Worm (Caenorhabditis elegans) whole organism, L4 larva: ENCODE measurements around the gene spp-30.

Experiments
- D1046.2 ChIP-seq: fragments of 200-800 bp; sonication (Bioruptor generic); IDR thresholded peaks from 2 replicates; pipeline ENCODE4 v1.3.6; 2022; ENCODE audit warnings: missing genetic modification characterization, missing compliant biosample characterization
- F37D6.2 ChIP-seq: sonication (generic microtip); optimal IDR thresholded peaks from 2 replicates; lab custom pipeline; 2016; ENCODE audit warnings: mild to moderate bottlenecking, missing genetic modification characterization, missing compliant biosample characterization
- F44E2.7 ChIP-seq: fragments of 200-800 bp; sonication (Bioruptor generic); IDR thresholded peaks from 2 replicates; pipeline ENCODE4 v2.1.2; 2022; ENCODE audit warnings: missing genetic modification characterization, missing compliant biosample characterization
- T20F7.1 ChIP-seq: fragments of 200-800 bp; sonication (Bioruptor generic); optimal IDR thresholded peaks from 2 replicates; lab custom pipeline; 2018; ENCODE audit warnings: mild to moderate bottlenecking, missing genetic modification characterization, missing compliant biosample characterization
- Y105C5A.15 ChIP-seq: fragments of 200-800 bp; sonication (Bioruptor generic); IDR thresholded peaks from 2 replicates; pipeline ENCODE4 v1.3.6; 2022; ENCODE audit warnings: missing genetic modification characterization, missing compliant biosample characterization
- Y5F2A.4 ChIP-seq: fragments of 200-800 bp; sonication (Bioruptor generic); optimal IDR thresholded peaks from 2 replicates; lab custom pipeline; 2018; ENCODE audit warnings: mild to moderate bottlenecking, missing genetic modification characterization, missing compliant biosample characterization
- Y75B8A.6 ChIP-seq: fragments of 200-800 bp; sonication (Bioruptor generic); IDR thresholded peaks from 2 replicates; pipeline ENCODE4 v1.3.6; 2022; ENCODE audit warnings: missing genetic modification reagents, missing genetic modification characterization, missing compliant biosample characterization
- aha-1 ChIP-seq: fragments of 150-350 bp; peaks from one replicate; lab custom pipeline; 2014; ENCODE audit warnings: missing biosample characterization, missing genetic modification characterization
- ama-1 ChIP-seq: fragments of 150-350 bp; optimal IDR thresholded peaks from 2 replicates; lab custom pipeline; 2014; ENCODE audit warnings: inconsistent platforms, mixed read lengths
- arid-1 ChIP-seq: fragments of 200-800 bp; sonication (Bioruptor generic); conservative IDR thresholded peaks from 2 replicates; pipeline ENCODE4 v1.3.6; 2022; ENCODE audit warnings: missing genetic modification reagents, missing genetic modification characterization, missing compliant biosample characterization
- ceh-32 ChIP-seq: sonication (generic microtip); optimal IDR thresholded peaks from 2 replicates; lab custom pipeline; 2016; ENCODE audit warnings: mild to moderate bottlenecking, missing genetic modification characterization, missing compliant biosample characterization; ENCODE audit not compliant: poor library complexity
- ceh-44 ChIP-seq: fragments of 200-800 bp; sonication (Bioruptor generic); IDR thresholded peaks from 2 replicates; pipeline ENCODE4 v1.3.6; 2022; ENCODE audit warnings: missing genetic modification reagents, missing genetic modification characterization, missing compliant biosample characterization
- ces-1 ChIP-seq: fragments of 150-350 bp; sonication (generic microtip); optimal IDR thresholded peaks from 4 replicates; lab custom pipeline; 2014; ENCODE audit warnings: missing biosample characterization, missing genetic modification reagents, missing genetic modification characterization
- daf-19 ChIP-seq: fragments of 200-800 bp; sonication (Bioruptor generic); conservative IDR thresholded peaks from 2 replicates; pipeline ENCODE4 v1.3.6; 2022; ENCODE audit warnings: missing genetic modification characterization, missing compliant biosample characterization
- dpl-1 ChIP-seq: fragments of 150-350 bp; optimal IDR thresholded peaks from 2 replicates; lab custom pipeline; 2014; ENCODE audit warnings: missing biosample characterization, missing genetic modification reagents, missing genetic modification characterization
- duxl-1 ChIP-seq: sonication (generic microtip); optimal IDR thresholded peaks from 2 replicates; lab custom pipeline; 2016; ENCODE audit warnings: mild to moderate bottlenecking, missing genetic modification characterization, moderate library complexity, missing compliant biosample characterization; ENCODE audit not compliant: poor library complexity
- egl-43 ChIP-seq: fragments of 200-800 bp; sonication (Bioruptor generic); IDR thresholded peaks from 2 replicates; pipeline ENCODE4 v1.3.6; 2022; ENCODE audit warnings: missing genetic modification reagents, missing genetic modification characterization, missing compliant biosample characterization
- fkh-10 ChIP-seq: fragments of 150-350 bp; optimal IDR thresholded peaks from 2 replicates; lab custom pipeline; 2014; ENCODE audit warnings: missing biosample characterization, missing genetic modification reagents, missing genetic modification characterization
- fos-1 ChIP-seq: fragments of 150-350 bp; optimal IDR thresholded peaks from 2 replicates; lab custom pipeline; 2014; ENCODE audit warnings: missing biosample characterization, missing genetic modification characterization
- hif-1 ChIP-seq, 2 experiments: sonication (generic microtip); optimal IDR thresholded peaks; 2 replicates each; lab custom pipeline; 2016 to 2017; ENCODE audit warnings: missing compliant biosample characterization in 2 of 2, missing genetic modification characterization in 2 of 2, missing genetic modification reagents in 2 of 2, missing genotype in 2 of 2, mild to moderate bottlenecking in 1 of 2
- hlh-11 ChIP-seq: fragments of 200-800 bp; sonication (Bioruptor generic); optimal IDR thresholded peaks from 2 replicates; lab custom pipeline; 2018; ENCODE audit warnings: mild to moderate bottlenecking, missing genetic modification characterization, missing compliant biosample characterization
- hmg-1.1 ChIP-seq: fragments of 200-800 bp; sonication (Bioruptor generic); IDR thresholded peaks from 2 replicates; pipeline ENCODE4 v1.3.6; 2022; ENCODE audit warnings: missing genetic modification reagents, missing genetic modification characterization, missing compliant biosample characterization
- lin-1 ChIP-seq: fragments of 200-800 bp; sonication (Bioruptor generic); IDR thresholded peaks from 2 replicates; pipeline ENCODE4 v1.3.6; 2022; ENCODE audit warnings: missing genetic modification reagents, missing genetic modification characterization, missing compliant biosample characterization
- madf-9 ChIP-seq: fragments of 200-800 bp; sonication (Bioruptor generic); conservative IDR thresholded peaks from 2 replicates; pipeline ENCODE4 v1.3.6; 2022; ENCODE audit warnings: missing genetic modification reagents, missing genetic modification characterization, missing compliant biosample characterization
- mdt-29 ChIP-seq: fragments of 200-800 bp; sonication (Bioruptor generic); IDR thresholded peaks from 2 replicates; pipeline ENCODE4 v1.3.6; 2022; ENCODE audit warnings: missing genetic modification reagents, missing genetic modification characterization, missing compliant biosample characterization
- mep-1 ChIP-seq: fragments of 150-350 bp; sonication (generic microtip); optimal IDR thresholded peaks from 3 replicates; lab custom pipeline; 2014; ENCODE audit warnings: missing biosample characterization, missing genetic modification characterization
- mxl-3 ChIP-seq: fragments of 200-800 bp; sonication (Bioruptor generic); optimal IDR thresholded peaks from 2 replicates; lab custom pipeline; 2018; ENCODE audit warnings: mild to moderate bottlenecking, missing genetic modification characterization, missing compliant biosample characterization
- nhr-111 ChIP-seq: fragments of 200-800 bp; sonication (Bioruptor generic); optimal IDR thresholded peaks from 2 replicates; lab custom pipeline; 2018; ENCODE audit warnings: mild to moderate bottlenecking, missing genetic modification characterization, missing compliant biosample characterization
- nhr-28 ChIP-seq: fragments of 150-350 bp; optimal IDR thresholded peaks from 2 replicates; lab custom pipeline; 2014; ENCODE audit warnings: missing biosample characterization, missing genetic modification characterization
- nhr-48 ChIP-seq: sonication (generic microtip); optimal IDR thresholded peaks from 2 replicates; lab custom pipeline; 2016; ENCODE audit warnings: mild to moderate bottlenecking, missing genetic modification characterization, missing compliant biosample characterization
- nhr-6 ChIP-seq: fragments of 150-350 bp; optimal IDR thresholded peaks from 2 replicates; lab custom pipeline; 2014; ENCODE audit warnings: missing biosample characterization, missing genetic modification characterization
- pha-4 ChIP-seq, 2 experiments: fragments of 150-350 bp in 1 of 2; fragments of 200-800 bp in 1 of 2; sonication (Bioruptor generic) in 1 of 2; IDR thresholded peaks in 1 of 2; optimal IDR thresholded peaks in 1 of 2; 2 replicates each; pipeline versions ENCODE4 v1.3.6 to Lab custom; 2014 to 2022; ENCODE audit warnings: missing genetic modification characterization in 2 of 2, missing genetic modification reagents in 2 of 2, missing biosample characterization in 1 of 2, missing compliant biosample characterization in 1 of 2
- php-3 ChIP-seq: fragments of 200-800 bp; sonication (Bioruptor generic); IDR thresholded peaks from 2 replicates; pipeline ENCODE4 v1.3.6; 2022; ENCODE audit warnings: missing genetic modification reagents, missing genetic modification characterization, missing compliant biosample characterization
- pqm-1 ChIP-seq: sonication (generic microtip); optimal IDR thresholded peaks from 2 replicates; lab custom pipeline; 2017; ENCODE audit warnings: missing biosample characterization, missing genetic modification characterization
- saeg-2 ChIP-seq: fragments of 200-800 bp; sonication (Bioruptor generic); IDR thresholded peaks from 2 replicates; pipeline ENCODE4 v1.3.6; 2022; ENCODE audit warnings: missing genetic modification reagents, missing genetic modification characterization, missing compliant biosample characterization
- snpc-1.2 ChIP-seq: fragments of 200-800 bp; sonication (Bioruptor generic); IDR thresholded peaks from 2 replicates; pipeline ENCODE4 v1.3.6; 2022; ENCODE audit warnings: missing genetic modification reagents, missing genetic modification characterization, missing compliant biosample characterization
- spr-3 ChIP-seq: fragments of 200-800 bp; sonication (Bioruptor generic); optimal IDR thresholded peaks from 2 replicates; lab custom pipeline; 2018; ENCODE audit warnings: mild to moderate bottlenecking, missing genetic modification characterization, missing compliant biosample characterization
- tag-97 ChIP-seq: fragments of 200-800 bp; sonication (Bioruptor generic); IDR thresholded peaks from 2 replicates; pipeline ENCODE4 v1.3.6; 2022; ENCODE audit warnings: missing genetic modification characterization, missing compliant biosample characterization
- tra-1 ChIP-seq: fragments of 200-800 bp; sonication (Bioruptor generic); IDR thresholded peaks from 2 replicates; pipeline ENCODE4 v1.3.6; 2022; ENCODE audit warnings: missing genetic modification reagents, missing genetic modification characterization, missing compliant biosample characterization
- unc-62 ChIP-seq, 3 experiments: fragments of 150-350 bp in 1 of 3; sonication (generic microtip); optimal IDR thresholded peaks in 2 of 3; peaks in 1 of 3; 1 replicate in 1 of 3; 2 replicates in 2 of 3; lab custom pipeline; 2014 to 2017; ENCODE audit warnings: missing biosample characterization in 3 of 3, missing genetic modification characterization in 3 of 3, missing genetic modification reagents in 3 of 3, missing genotype in 1 of 3
- zag-1 ChIP-seq: fragments of 150-350 bp; optimal IDR thresholded peaks from 2 replicates; lab custom pipeline; 2014; ENCODE audit warnings: missing biosample characterization, missing genetic modification characterization
- zfp-2 ChIP-seq: sonication (generic microtip); optimal IDR thresholded peaks from 2 replicates; lab custom pipeline; 2016; ENCODE audit warnings: mild to moderate bottlenecking, missing genetic modification characterization, missing compliant biosample characterization
- ztf-7 ChIP-seq: fragments of 150-350 bp; optimal IDR thresholded peaks from 2 replicates; lab custom pipeline; 2014; ENCODE audit warnings: missing biosample characterization, missing genetic modification characterization

The spp-30 gene

DNA sequence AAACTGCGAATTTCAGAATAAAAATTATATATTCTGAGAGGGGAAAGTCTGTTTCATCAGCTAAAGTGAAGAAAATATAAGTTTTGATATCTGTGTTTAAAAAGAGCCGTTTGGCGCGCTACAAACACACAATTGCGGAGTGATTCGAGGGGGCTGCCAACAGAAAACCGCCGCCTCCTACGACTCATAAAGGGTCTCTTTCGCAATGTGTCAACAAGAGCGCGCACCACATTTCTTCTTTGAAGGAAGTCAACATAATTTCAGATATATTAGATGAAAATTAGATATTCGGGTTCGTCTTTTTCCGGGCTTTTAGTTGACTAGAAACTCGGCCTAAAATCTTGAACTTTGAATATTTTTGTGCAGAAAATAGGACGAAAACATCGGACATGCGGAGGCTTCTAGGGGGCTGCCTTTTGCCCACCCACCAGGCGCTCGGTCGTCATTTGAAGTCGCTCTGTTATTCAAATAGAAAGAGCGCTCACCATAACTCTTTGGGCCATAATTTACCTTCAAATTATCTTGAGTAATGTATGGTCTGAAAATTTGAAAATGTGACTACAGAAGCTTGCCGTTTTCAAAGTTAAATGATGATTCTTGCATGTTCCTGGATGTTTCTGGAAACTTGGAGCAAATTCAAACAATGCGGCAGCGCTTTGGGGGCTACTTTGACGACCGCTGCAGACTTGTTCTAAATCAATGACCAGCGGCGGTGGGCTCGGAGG is 22.6 kb downstream of the spp-30 start (continued):
- TF ChIP-seq nhr-28 (tag; lab: Kevin White, UChicago): peak; percentile 86
- TF ChIP-seq fkh-10: peak; percentile 64
- peak; percentile 98 for TF ChIP-seq aha-1 (tag; lab: Kevin White, UChicago)
- peak; percentile 72 for TF ChIP-seq dpl-1
- peak; percentile 80 for TF ChIP-seq duxl-1
- TF ChIP-seq mdt-29 (GFP tag; lab: Robert Waterston, UW): peak; percentile 94
- TF ChIP-seq nhr-48: peak; percentile 94

DNA sequence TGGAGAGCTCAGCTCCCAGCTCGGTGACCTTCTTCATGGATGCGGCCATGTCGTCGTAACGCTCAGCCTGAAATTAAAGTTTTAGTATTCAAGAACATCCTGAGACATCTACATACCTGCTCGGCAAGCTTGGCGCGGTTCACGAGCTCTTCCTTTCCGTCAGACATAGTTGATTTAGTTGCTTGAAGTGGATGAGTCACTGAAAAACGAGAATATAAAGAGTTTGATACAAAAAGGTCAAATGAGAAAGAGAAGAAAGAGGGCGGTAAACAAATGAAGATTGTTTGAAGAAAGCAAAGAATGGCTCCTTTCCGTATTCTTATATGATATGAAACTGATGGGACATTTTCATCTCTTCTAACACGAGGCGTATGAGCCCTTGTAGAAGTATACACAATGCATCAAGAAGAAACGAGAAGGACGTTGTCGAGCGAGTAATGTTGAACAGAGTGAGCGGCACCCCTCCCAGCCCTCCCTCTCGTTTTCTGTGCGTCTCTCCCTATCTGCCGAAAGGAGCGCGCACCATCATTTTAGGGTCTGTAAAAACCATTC is 23.2 kb downstream of the spp-30 start, which contains the start of gene ftt-2:
Gene ftt-2 (minus strand): TSS at position 206 of the 552 bp plus-strand sequence.
- no peak for TF ChIP-seq pqm-1 (tag; lab: Kevin White, UChicago)
- no peak for TF ChIP-seq F44E2.7 (GFP tag; lab: Robert Waterston, UW)
- TF ChIP-seq hlh-11 (tag; lab: Kevin White, UChicago): no peak
- TF ChIP-seq php-3 (GFP tag; lab: Robert Waterston, UW): no peak
- TF ChIP-seq ces-1 (GFP tag; lab: Kevin White, UChicago): no peak
- TF ChIP-seq madf-9: no peak
- TF ChIP-seq mdt-29 (GFP tag; lab: Robert Waterston, UW): no peak
- no peak for TF ChIP-seq snpc-1.2
- TF ChIP-seq tra-1 (GFP tag; lab: Robert Waterston, UW): no peak
- no peak for TF ChIP-seq egl-43 (GFP tag; lab: Robert Waterston, UW)
- TF ChIP-seq Y105C5A.15 (GFP tag; lab: Robert Waterston, UW): no peak
- TF ChIP-seq ztf-7 (tag; lab: Kevin White, UChicago): peak; percentile 2
- peak; percentile 27 for TF ChIP-seq nhr-6 (tag; lab: Kevin White, UChicago)
- TF ChIP-seq ceh-44 (GFP tag; lab: Robert Waterston, UW): no peak
- no peak for TF ChIP-seq T20F7.1 (GFP tag; lab: Kevin White, UChicago)
- TF ChIP-seq hif-1 (tag; optimal IDR thresholded peaks at IDR 0.05; lab: Kevin White, UChicago): no peak
- no peak for TF ChIP-seq pha-4 (GFP tag; IDR thresholded peaks at IDR 0.05; lab: Robert Waterston, UW)
- no peak for TF ChIP-seq pha-4 (tag; optimal IDR thresholded peaks at IDR 0.05; lab: Kevin White, UChicago)
- peak; percentile 94 for TF ChIP-seq aha-1 (tag; lab: Kevin White, UChicago)
- peak; percentile 81 for TF ChIP-seq ama-1 (lab: Kevin White, UChicago)
- no peak for TF ChIP-seq spr-3 (GFP tag; lab: Kevin White, UChicago)
- TF ChIP-seq zfp-2 (tag; lab: Kevin White, UChicago): no peak
- TF ChIP-seq tag-97 (GFP tag; lab: Robert Waterston, UW): no peak
- TF ChIP-seq Y75B8A.6 (GFP tag; lab: Robert Waterston, UW): no peak

DNA sequence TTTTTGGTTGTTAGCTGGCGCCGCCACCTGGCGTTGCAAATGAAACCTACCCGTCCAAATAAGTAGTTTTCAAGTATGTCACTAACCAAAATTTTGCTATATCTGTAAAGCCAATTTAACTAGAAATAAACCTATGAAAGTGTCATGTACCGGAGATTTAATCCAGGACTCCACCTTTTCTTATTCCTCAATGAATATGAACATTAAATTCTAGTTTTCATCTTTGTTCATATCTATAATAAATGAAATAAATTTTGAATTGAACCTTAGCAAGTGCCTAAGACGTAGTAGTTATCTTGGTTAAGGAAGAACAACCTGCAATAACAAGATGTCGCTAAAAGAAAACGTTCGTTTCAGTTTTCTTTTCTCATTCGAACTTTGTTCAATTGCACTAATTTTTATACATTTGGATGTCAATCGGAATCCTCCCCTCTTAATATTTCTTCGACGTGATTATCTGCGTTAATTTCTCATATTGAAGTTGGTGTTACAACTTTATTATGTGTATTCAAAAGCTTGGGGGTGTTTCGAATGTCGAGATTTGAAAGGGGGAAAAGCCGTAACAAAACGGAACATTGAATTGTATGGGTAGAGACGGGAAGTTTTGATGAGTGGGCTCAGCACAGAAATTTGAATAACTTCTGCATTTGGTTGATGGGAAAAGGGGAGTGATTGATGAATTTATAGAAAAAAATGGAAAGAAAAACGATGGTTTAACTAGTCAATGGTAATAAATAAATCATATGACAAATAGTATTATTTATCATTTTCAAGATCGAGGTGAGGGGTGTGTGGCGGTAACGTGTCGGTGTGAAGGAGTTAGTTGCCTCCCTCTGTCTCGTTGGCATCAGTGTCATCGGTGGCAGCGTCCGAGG is 25.0 kb downstream of the spp-30 start:
- peak; percentile 94 for TF ChIP-seq mep-1 (tag; lab: Kevin White, UChicago)
- peak; percentile 61 for TF ChIP-seq fos-1
- TF ChIP-seq lin-1 (GFP tag; lab: Robert Waterston, UW): no peak
- TF ChIP-seq hmg-1.1 (GFP tag; lab: Robert Waterston, UW): 0 out of 2 replicates have a peak, but pooled peaks have one; percentile 33
- TF ChIP-seq unc-62 (GFP tag; optimal IDR thresholded peaks at IDR 0.05 in 1 of 2; lab: Kevin White, UChicago): peak in 1 of 2 experiments; percentile 11
- no peak for TF ChIP-seq unc-62 (tag; optimal IDR thresholded peaks at IDR 0.05; lab: Kevin White, UChicago)
- TF ChIP-seq tra-1 (GFP tag; lab: Robert Waterston, UW): peak; percentile 36
- TF ChIP-seq F37D6.2 (tag; lab: Kevin White, UChicago): peak; percentile 55
- no peak for TF ChIP-seq D1046.2 (GFP tag; lab: Robert Waterston, UW)
- TF ChIP-seq mxl-3 (GFP tag; lab: Kevin White, UChicago): no peak
- TF ChIP-seq ceh-32 (tag; lab: Kevin White, UChicago): peak; percentile 11
- peak; percentile 26 for TF ChIP-seq ces-1 (GFP tag; lab: Kevin White, UChicago)
- TF ChIP-seq ceh-44 (GFP tag; lab: Robert Waterston, UW): no peak
- TF ChIP-seq nhr-111: peak; percentile 54
- TF ChIP-seq saeg-2 (GFP tag; lab: Robert Waterston, UW): 0 out of 2 replicates have a peak, but pooled peaks have one; percentile 8
- TF ChIP-seq zfp-2 (tag; lab: Kevin White, UChicago): peak; percentile 25
- 0 out of 2 replicates have a peak, but pooled peaks have one; percentile 57 for TF ChIP-seq daf-19
- peak; percentile 4 for TF ChIP-seq Y5F2A.4
- TF ChIP-seq zag-1 (tag; lab: Kevin White, UChicago): peak; percentile 48
- TF ChIP-seq arid-1 (GFP tag; lab: Robert Waterston, UW): peak; percentile 20
